Worm (Caenorhabditis elegans) whole organism, young adult: Measurements from ENCODE around the gene T27E7.4.
"Not testable (repeated sequence)": the region's sequence is repeated elsewhere in the genome, so short reads cannot be mapped to it uniquely, and the experiment has no call there.

Experiments used
- C06A6.2 ChIP-seq: fragments of 200-800 bp; sonication (Bioruptor generic); conservative IDR thresholded peaks from 2 replicates; pipeline ENCODE4 v1.3.6; 2022; ENCODE audit warnings: missing genetic modification characterization, missing compliant biosample characterization
- F57A8.1 ChIP-seq: fragments of 200-800 bp; sonication (Bioruptor generic); optimal IDR thresholded peaks from 2 replicates; lab custom pipeline; 2018; ENCODE audit warnings: mild to moderate bottlenecking, missing genetic modification characterization, moderate library complexity, missing compliant biosample characterization
- Y79H2A.3 ChIP-seq: fragments of 200-800 bp; sonication (Bioruptor generic); conservative IDR thresholded peaks from 2 replicates; pipeline ENCODE4 v1.3.6; 2022; ENCODE audit warnings: missing genetic modification reagents, missing genetic modification characterization, missing compliant biosample characterization
- ama-1 ChIP-seq, 3 experiments: fragments of 150-350 bp in 1 of 3; sonication (generic microtip) in 2 of 3; optimal IDR thresholded peaks; 2 replicates each; lab custom pipeline; 2014 to 2018; ENCODE audit warnings: missing biosample characterization in 2 of 3, missing genetic modification characterization in 2 of 3, missing genetic modification reagents in 2 of 3
- him-1 ChIP-seq: sonication (generic microtip); optimal IDR thresholded peaks from 2 replicates; lab custom pipeline; 2016; ENCODE audit warnings: missing genotype, missing genetic modification reagents, missing genetic modification characterization, missing compliant biosample characterization
- lsy-27 ChIP-seq: sonication (generic microtip); optimal IDR thresholded peaks from 2 replicates; lab custom pipeline; 2017; ENCODE audit warnings: missing genetic modification characterization, mild to moderate bottlenecking, missing compliant biosample characterization, antibody characterized with exemption, missing genotype, borderline replicate concordance; ENCODE audit not compliant: insufficient read depth
- pha-4 ChIP-seq: fragments of 150-350 bp; sonication (generic microtip); optimal IDR thresholded peaks from 2 replicates; lab custom pipeline; 2014; ENCODE audit warnings: missing biosample characterization, missing genetic modification reagents, missing genetic modification characterization
- rpc-1 ChIP-seq, 2 experiments: fragments of 150-350 bp in 1 of 2; sonication (generic microtip) in 1 of 2; optimal IDR thresholded peaks; 2 replicates each; lab custom pipeline; 2014 to 2018; ENCODE audit warnings: missing biosample characterization in 1 of 2, missing genetic modification characterization in 1 of 2, missing genetic modification reagents in 1 of 2, missing genotype in 1 of 2
- snpc-4 ChIP-seq, 5 experiments: fragments of 150-350 bp in 1 of 5; sonication (generic microtip) in 4 of 5; optimal IDR thresholded peaks; 2 replicates each; lab custom pipeline; 2014 to 2018; ENCODE audit warnings: missing genetic modification characterization in 5 of 5, missing biosample characterization in 3 of 5, antibody characterized with exemption in 2 of 5, mild to moderate bottlenecking in 2 of 5, missing compliant biosample characterization in 2 of 5, missing genotype in 2 of 5, moderate library complexity in 2 of 5, missing genetic modification reagents in 1 of 5
- tlf-1 ChIP-seq: fragments of 200-800 bp; sonication (Bioruptor generic); optimal IDR thresholded peaks from 2 replicates; lab custom pipeline; 2018; ENCODE audit warnings: mild to moderate bottlenecking, missing genetic modification characterization, missing compliant biosample characterization
- unc-62 ChIP-seq: fragments of 150-350 bp; optimal IDR thresholded peaks from 2 replicates; lab custom pipeline; 2014; ENCODE audit warnings: missing biosample characterization, missing genetic modification reagents, missing genetic modification characterization
- zim-3 ChIP-seq: sonication (generic microtip); optimal IDR thresholded peaks from 2 replicates; lab custom pipeline; 2017; ENCODE audit warnings: mild to moderate bottlenecking, missing genetic modification characterization, moderate library complexity, missing compliant biosample characterization

- TF ChIP-seq rpc-1 (optimal IDR thresholded peaks at IDR 0.05; lab: Kevin White, UChicago); rpc-1 (tag; optimal IDR thresholded peaks at IDR 0.05; lab: Kevin White, UChicago); zim-3 (tag; lab: Kevin White, UChicago); lsy-27 (tag; lab: Kevin White, UChicago); ama-1 (optimal IDR thresholded peaks at IDR 0.05; lab: Kevin White, UChicago); ama-1 (GFP tag; optimal IDR thresholded peaks at IDR 0.05; lab: Kevin White, UChicago); pha-4 (tag; lab: Kevin White, UChicago); Y79H2A.3 (GFP tag; lab: Robert Waterston, UW); F57A8.1 (GFP tag; lab: Kevin White, UChicago); tlf-1 (GFP tag; lab: Kevin White, UChicago); C06A6.2 (GFP tag; lab: Robert Waterston, UW); unc-62 (GFP tag; lab: Kevin White, UChicago); him-1 (tag; lab: Kevin White, UChicago): not testable (repeated sequence)
- TF ChIP-seq snpc-4 (GFP tag; optimal IDR thresholded peaks at IDR 0.05; lab: Kevin White, UChicago) (peak; percentile 91), snpc-4 (tag; optimal IDR thresholded peaks at IDR 0.05; lab: Kevin White, UChicago) (peak; percentile 93 to 99 (median 94))
Observed at ce11 chrIV:14525272-14526162, 9.3 kb downstream of the T27E7.4 start.
